Worm (Caenorhabditis elegans): Measurements from ENCODE around the gene madf-9.

DNA sequence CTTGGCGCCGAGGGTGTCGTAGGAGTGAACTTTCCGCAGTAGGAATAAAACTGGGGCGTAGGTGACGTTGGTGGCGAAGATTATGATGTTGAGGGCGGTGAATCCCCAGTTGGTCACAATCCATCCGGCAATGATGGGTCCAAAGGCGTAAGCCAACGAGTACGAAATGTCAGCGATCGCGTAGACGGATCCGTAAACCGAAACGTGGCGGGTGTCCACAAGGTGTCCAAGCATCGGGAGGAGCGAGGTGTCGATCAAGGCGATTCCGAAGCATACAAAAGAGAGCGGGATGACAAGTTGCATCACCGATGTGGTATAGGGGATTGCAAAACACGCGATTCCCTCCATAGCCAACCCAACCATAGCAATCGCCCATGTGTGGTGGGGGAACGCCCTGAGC, 18.2 kb upstream of the madf-9 start:
- no peak for TF ChIP-seq zag-1 (tag; optimal IDR thresholded peaks at IDR 0.05)
- no peak for TF ChIP-seq nhr-76 (tag; optimal IDR thresholded peaks at IDR 0.05)
